Worm (Caenorhabditis elegans): Measurements from ENCODE around the gene VF13D12L.3.

Gene VF13D12L.3

DNA sequence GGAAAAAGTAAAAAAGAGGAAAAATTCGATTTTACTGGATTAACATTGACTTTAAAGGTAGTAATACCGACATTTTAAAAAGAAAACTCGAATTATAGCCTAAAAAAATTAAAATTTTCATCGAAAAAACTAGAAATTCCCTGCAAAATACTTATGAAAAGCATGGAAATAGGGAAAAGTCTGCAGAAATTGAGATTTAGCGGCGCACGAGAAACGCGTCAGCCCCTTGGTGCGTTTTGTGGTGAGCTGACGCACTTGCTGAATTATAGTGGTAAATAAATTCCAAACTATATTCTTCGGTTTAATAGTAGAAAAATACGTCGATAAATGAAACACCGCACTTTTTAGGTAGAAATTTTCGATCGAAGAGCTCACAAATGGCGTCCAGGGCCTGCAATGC lies 11.4 kb upstream of the VF13D12L.3 start:
- peak; percentile 47 for TF ChIP-seq nhr-23 (tag; optimal IDR thresholded peaks at IDR 0.05)
- TF ChIP-seq ama-1 (optimal IDR thresholded peaks at IDR 0.05) = no peak
- no peak for TF ChIP-seq ceh-16 (tag; optimal IDR thresholded peaks at IDR 0.05)
- peak; percentile 59 for TF ChIP-seq pha-4 (tag; optimal IDR thresholded peaks at IDR 0.05)
- peak; percentile 40 for TF ChIP-seq lin-39 (tag; optimal IDR thresholded peaks at IDR 0.05)
- peak; percentile 7 for TF ChIP-seq elt-2 (tag; optimal IDR thresholded peaks at IDR 0.05)
- no peak for TF ChIP-seq nhr-76 (tag; optimal IDR thresholded peaks at IDR 0.05)
- no peak for TF ChIP-seq ceh-82 (tag; optimal IDR thresholded peaks at IDR 0.05)
- TF ChIP-seq nfya-1 (tag; optimal IDR thresholded peaks at IDR 0.05; ENCODE audit: insufficient read depth) = peak; percentile 45
- TF ChIP-seq lin-15B (tag; optimal IDR thresholded peaks at IDR 0.05) = peak; percentile 31
- TF ChIP-seq mdl-1 (tag; optimal IDR thresholded peaks at IDR 0.05) = no peak
- TF ChIP-seq ceh-9 (tag; optimal IDR thresholded peaks at IDR 0.05) = no peak
- TF ChIP-seq egl-27 (tag; optimal IDR thresholded peaks at IDR 0.05) = no peak
- TF ChIP-seq snpc-4 (tag; optimal IDR thresholded peaks at IDR 0.05) = peak; percentile 56
- TF ChIP-seq hmg-11 (tag; optimal IDR thresholded peaks at IDR 0.05) = peak; percentile 57
- TF ChIP-seq nhr-25 (tag; optimal IDR thresholded peaks at IDR 0.05) = no peak

DNA sequence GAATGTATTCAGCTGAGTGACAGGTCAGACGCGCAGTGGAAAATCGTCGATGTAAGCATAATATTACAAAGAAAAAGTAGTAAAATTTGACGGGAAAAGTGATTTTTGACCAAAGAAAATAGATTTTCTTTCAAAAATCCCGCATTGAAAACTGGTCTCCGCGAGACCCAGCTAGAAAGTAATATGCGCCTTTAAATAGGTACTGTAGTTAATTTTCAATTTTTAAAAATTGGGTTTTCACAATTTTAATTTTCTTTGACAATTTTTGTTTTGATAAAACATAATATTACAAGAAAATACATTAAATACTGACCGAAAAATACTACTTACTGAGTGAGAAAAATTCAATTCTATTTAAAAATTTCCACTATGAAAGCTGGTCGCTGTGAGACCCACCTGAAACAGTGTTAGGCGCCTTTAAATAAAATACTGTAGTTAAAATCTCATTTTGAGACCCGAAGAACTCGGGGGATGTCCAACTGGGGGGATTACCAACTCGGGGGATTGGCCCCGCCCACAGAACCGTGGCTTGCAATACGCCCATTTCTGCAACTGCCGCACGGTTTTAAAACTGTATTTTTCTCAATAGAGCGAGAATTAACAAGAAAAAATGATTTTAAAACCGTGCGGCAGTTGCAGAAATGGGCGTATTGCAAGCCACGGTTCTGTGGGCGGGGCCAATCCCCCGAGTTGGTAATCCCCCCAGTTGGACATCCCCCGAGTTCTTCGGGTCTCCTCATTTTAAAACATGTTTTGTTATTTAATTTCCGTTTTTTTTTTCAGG lies 10.5 kb upstream of the VF13D12L.3 start, which contains the start of gene tars-1:
Gene tars-1, minus strand, starts transcription at position 497 of the 784 bp plus-strand sequence.
- TF ChIP-seq nhr-23 (tag; optimal IDR thresholded peaks at IDR 0.05) = peak; percentile 21

DNA sequence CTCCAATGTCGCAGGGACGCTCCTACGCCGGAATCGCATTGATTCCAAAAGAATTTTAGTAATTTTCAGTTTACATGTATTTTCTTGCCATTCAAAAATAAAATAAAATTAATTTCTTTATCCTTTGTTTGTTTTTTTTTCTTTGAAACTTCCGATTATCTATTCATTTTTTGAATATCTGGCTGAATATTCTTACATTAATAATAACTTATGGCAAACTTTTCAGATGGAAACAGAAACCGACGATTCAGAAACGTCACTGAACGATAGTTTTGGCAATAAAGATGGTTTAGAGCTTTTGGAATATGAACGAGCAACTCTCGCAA lies 9.9 kb upstream of the VF13D12L.3 start, which contains the start of gene xpf-1:
Gene xpf-1, plus strand, starts transcription at position 227 of the 326 bp plus-strand sequence.
- TF ChIP-seq R02D3.7 (tag; optimal IDR thresholded peaks at IDR 0.05) (no peak), elt-1 (tag; optimal IDR thresholded peaks at IDR 0.05) (no peak), lsy-12 (tag; optimal IDR thresholded peaks at IDR 0.05) (no peak), ama-1 (optimal IDR thresholded peaks at IDR 0.05) (no peak), snpc-4 (tag; optimal IDR thresholded peaks at IDR 0.05) (no peak), nhr-237 (tag; optimal IDR thresholded peaks at IDR 0.05) (no peak), lin-15B (tag; optimal IDR thresholded peaks at IDR 0.05) (no peak), lin-39 (tag; optimal IDR thresholded peaks at IDR 0.05) (no peak), nhr-23 (tag; optimal IDR thresholded peaks at IDR 0.05) (no peak), fos-1 (tag; optimal IDR thresholded peaks at IDR 0.05) (no peak), nhr-25 (tag; optimal IDR thresholded peaks at IDR 0.05) (no peak), egl-5 (tag; optimal IDR thresholded peaks at IDR 0.05) (no peak), eor-1 (tag; optimal IDR thresholded peaks at IDR 0.05) (no peak), unc-39 (tag; optimal IDR thresholded peaks at IDR 0.05) (no peak), nhr-67 (tag; optimal IDR thresholded peaks at IDR 0.05) (no peak), elt-2 (tag; optimal IDR thresholded peaks at IDR 0.05) (no peak), daf-12 (tag; optimal IDR thresholded peaks at IDR 0.05) (no peak), zag-1 (tag; optimal IDR thresholded peaks at IDR 0.05) (no peak), hmg-11 (tag; optimal IDR thresholded peaks at IDR 0.05) (no peak)

DNA sequence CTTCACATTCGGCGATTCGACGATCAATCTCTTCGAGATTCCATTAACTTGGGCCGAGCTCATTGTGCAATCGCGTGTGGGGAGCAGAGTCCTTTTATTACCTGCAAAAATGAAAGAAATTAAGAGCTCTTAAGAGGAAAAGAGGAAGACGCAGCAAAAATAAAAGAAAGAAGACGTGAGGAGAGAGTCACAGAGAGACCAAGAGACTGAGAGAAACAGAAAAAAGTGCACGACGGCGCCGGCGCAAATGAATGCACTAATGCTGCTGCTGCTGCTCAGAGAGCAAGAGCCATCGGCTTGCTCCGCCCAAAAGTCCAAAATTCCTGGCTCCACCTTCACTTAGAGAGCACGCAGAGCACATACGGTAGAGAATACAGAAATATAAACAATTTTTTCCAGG lies 5.6 kb upstream of the VF13D12L.3 start, which contains the start of gene inos-1:
Gene inos-1, minus strand, starts transcription at position 101 of the 400 bp plus-strand sequence.
- TF ChIP-seq nhr-12 (tag; optimal IDR thresholded peaks at IDR 0.05) (no peak), aly-2 (tag; optimal IDR thresholded peaks at IDR 0.05) (no peak), mdl-1 (tag; optimal IDR thresholded peaks at IDR 0.05) (no peak)

DNA sequence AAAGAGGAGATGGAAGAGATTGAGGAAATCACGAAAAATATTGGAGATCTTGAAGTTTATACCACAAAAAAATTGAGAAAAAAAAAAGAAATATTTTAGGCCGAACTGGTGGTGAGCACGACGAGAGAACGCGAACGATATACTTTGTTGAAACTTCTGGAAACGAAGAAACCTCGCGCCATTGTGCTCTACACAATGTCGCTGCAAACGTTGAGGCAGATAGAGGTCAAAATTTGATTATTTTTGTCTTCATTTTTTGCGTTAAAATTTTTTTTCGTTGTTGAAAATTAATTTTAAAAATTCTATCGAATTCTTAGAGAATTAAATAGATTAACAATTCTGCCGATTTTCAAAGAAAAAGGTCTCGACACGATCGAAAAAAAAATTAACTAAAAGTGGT lies 5.2 kb upstream of the VF13D12L.3 start:
- TF ChIP-seq ZK546.5 (tag; optimal IDR thresholded peaks at IDR 0.05) = no peak
- TF ChIP-seq nhr-12 (tag; optimal IDR thresholded peaks at IDR 0.05) = no peak
- no peak for TF ChIP-seq hmg-11 (tag; optimal IDR thresholded peaks at IDR 0.05)
- no peak for TF ChIP-seq tbx-2 (tag; optimal IDR thresholded peaks at IDR 0.05)
- TF ChIP-seq egl-27 (tag; optimal IDR thresholded peaks at IDR 0.05) = no peak
- TF ChIP-seq unc-39 (tag; optimal IDR thresholded peaks at IDR 0.05) = no peak
- TF ChIP-seq sea-2 (GFP tag; optimal IDR thresholded peaks at IDR 0.05) = no peak
- no peak for TF ChIP-seq nhr-11 (tag; optimal IDR thresholded peaks at IDR 0.05)
- TF ChIP-seq ztf-11 (tag; optimal IDR thresholded peaks at IDR 0.05) = no peak
- TF ChIP-seq fkh-10 (GFP tag; optimal IDR thresholded peaks at IDR 0.05) = no peak
- no peak for TF ChIP-seq nhr-25 (tag; optimal IDR thresholded peaks at IDR 0.05)
- TF ChIP-seq nhr-77 (tag; optimal IDR thresholded peaks at IDR 0.05) = no peak
- no peak for TF ChIP-seq pqm-1 (tag; optimal IDR thresholded peaks at IDR 0.05)
- TF ChIP-seq lsy-12 (tag; optimal IDR thresholded peaks at IDR 0.05) = no peak

Measured in whole organism, L3 larva.